Fruit fly (Drosophila melanogaster) whole organism, embryonic: ENCODE data around the gene Sfp26Ad.

ENCODE experiments used
- CG10147 ChIP-seq: fragments of 200-800 bp; sonication (Bioruptor generic); optimal IDR thresholded peaks from 2 replicates; lab custom pipeline; 2019; ENCODE audit warnings: missing biosample characterization, mild to moderate bottlenecking, missing genetic modification characterization, moderate library complexity
- CG10366 ChIP-seq: fragments of 200-800 bp; sonication (Bioruptor generic); IDR thresholded peaks from 2 replicates; pipeline ENCODE4 v1.3.6; 2022; ENCODE audit warnings: missing biosample characterization, missing genetic modification characterization
- CG13296 ChIP-seq: fragments of 200-800 bp; sonication (Bioruptor generic); optimal IDR thresholded peaks from 3 replicates; lab custom pipeline; 2018; ENCODE audit warnings: missing biosample characterization, mild to moderate bottlenecking, missing genetic modification characterization
- CG13775 ChIP-seq: fragments of 200-800 bp; sonication (Bioruptor generic); optimal IDR thresholded peaks from 3 replicates; lab custom pipeline; 2017; ENCODE audit warnings: missing biosample characterization, mild to moderate bottlenecking, missing genetic modification characterization
- CG14710 ChIP-seq: fragments of 200-800 bp; sonication (Bioruptor generic); optimal IDR thresholded peaks from 3 replicates; lab custom pipeline; 2019; ENCODE audit warnings: missing biosample characterization, mild to moderate bottlenecking, missing genetic modification characterization, moderate library complexity
- CG15269 ChIP-seq: fragments of 200-800 bp; sonication (Bioruptor generic); optimal IDR thresholded peaks from 2 replicates; lab custom pipeline; 2018; ENCODE audit warnings: missing biosample characterization, mild to moderate bottlenecking, missing genetic modification characterization, moderate library complexity
- CG18619 ChIP-seq: fragments of 200-800 bp; sonication (Bioruptor generic); optimal IDR thresholded peaks from 3 replicates; lab custom pipeline; 2017; ENCODE audit warnings: missing biosample characterization, mild to moderate bottlenecking, missing genetic modification characterization
- CG2875 ChIP-seq: fragments of 200-800 bp; sonication (Bioruptor generic); optimal IDR thresholded peaks from 2 replicates; lab custom pipeline; 2017; ENCODE audit warnings: missing biosample characterization, mild to moderate bottlenecking, missing genetic modification characterization, missing genetic modification reagents
- CG34422 ChIP-seq: fragments of 200-800 bp; sonication (Bioruptor generic); IDR thresholded peaks from 3 replicates; pipeline ENCODE4 v1.3.6; 2022; ENCODE audit warnings: missing biosample characterization, missing genetic modification characterization
- CG4730 ChIP-seq: fragments of 200-800 bp; sonication (Bioruptor generic); IDR thresholded peaks from 2 replicates; pipeline ENCODE4 v1.3.6; 2022; ENCODE audit warnings: missing biosample characterization, missing genetic modification characterization
- CG5245 ChIP-seq: fragments of 200-800 bp; sonication (Bioruptor generic); optimal IDR thresholded peaks from 3 replicates; lab custom pipeline; 2016; ENCODE audit warnings: missing biosample characterization, missing genetic modification characterization
- CG9437 ChIP-seq: fragments of 200-800 bp; sonication (Bioruptor generic); optimal IDR thresholded peaks from 2 replicates; lab custom pipeline; 2018; ENCODE audit warnings: missing biosample characterization, mild to moderate bottlenecking, missing genetic modification characterization
- CG9817 ChIP-seq: fragments of 200-800 bp; sonication (Bioruptor generic); optimal IDR thresholded peaks from 2 replicates; lab custom pipeline; 2018; ENCODE audit warnings: missing biosample characterization, mild to moderate bottlenecking, missing genetic modification characterization, moderate library complexity
- CG9876 ChIP-seq: fragments of 200-800 bp; sonication (Bioruptor generic); optimal IDR thresholded peaks from 2 replicates; lab custom pipeline; 2016; ENCODE audit warnings: missing biosample characterization, missing genetic modification characterization
- CG9932 ChIP-seq: fragments of 200-800 bp; sonication (Bioruptor generic); IDR thresholded peaks from 2 replicates; pipeline ENCODE4 v1.3.6; 2022; ENCODE audit warnings: missing biosample characterization, missing genetic modification characterization
- CTCF ChIP-seq: fragments of 200-800 bp; sonication (Bioruptor generic); optimal IDR thresholded peaks from 2 replicates; lab custom pipeline; 2017; ENCODE audit warnings: missing biosample characterization, mild to moderate bottlenecking, missing genetic modification characterization, moderate library complexity
- CkIIα-i1 ChIP-seq: fragments of 200-800 bp; sonication (Bioruptor generic); IDR thresholded peaks from 2 replicates; pipeline ENCODE4 v1.3.6; 2022; ENCODE audit warnings: missing biosample characterization, missing genetic modification characterization
- D19B ChIP-seq: fragments of 200-800 bp; sonication (Bioruptor generic); optimal IDR thresholded peaks from 2 replicates; lab custom pipeline; 2017; ENCODE audit warnings: missing biosample characterization, mild to moderate bottlenecking, missing genetic modification characterization
- Dip2 ChIP-seq: fragments of 200-800 bp; sonication (Bioruptor generic); IDR thresholded peaks from 2 replicates; pipeline ENCODE4 v1.3.6; 2022; ENCODE audit warnings: missing biosample characterization, missing genetic modification characterization
- Doc2 ChIP-seq: fragments of 200-800 bp; sonication (Bioruptor generic); IDR thresholded peaks from 2 replicates; pipeline ENCODE4 v1.3.6; 2022; ENCODE audit warnings: missing biosample characterization, missing genetic modification characterization
- GATAe ChIP-seq: fragments of 200-800 bp; sonication (Bioruptor generic); conservative IDR thresholded peaks from 2 replicates; pipeline ENCODE4 v1.3.6; 2022; ENCODE audit warnings: missing biosample characterization, missing genetic modification characterization
- H2.0 ChIP-seq: fragments of 200-800 bp; sonication (Bioruptor generic); IDR thresholded peaks from 2 replicates; pipeline ENCODE4 v1.3.6; 2022; ENCODE audit warnings: missing biosample characterization, missing genetic modification characterization
- HmgD ChIP-seq: fragments of 200-800 bp; sonication (Bioruptor generic); optimal IDR thresholded peaks from 3 replicates; lab custom pipeline; 2016; ENCODE audit warnings: missing biosample characterization, missing genetic modification characterization
- NfI ChIP-seq: fragments of 200-800 bp; sonication (Bioruptor generic); optimal IDR thresholded peaks from 3 replicates; lab custom pipeline; 2018; ENCODE audit warnings: missing biosample characterization, mild to moderate bottlenecking, missing genetic modification characterization, moderate library complexity
- Pdp1 ChIP-seq, 2 experiments: fragments of 200-800 bp; sonication (Bioruptor generic); optimal IDR thresholded peaks; 3 replicates each; lab custom pipeline; 2016; ENCODE audit warnings: missing biosample characterization in 2 of 2, missing genetic modification characterization in 2 of 2, mild to moderate bottlenecking in 1 of 2, moderate library complexity in 1 of 2
- Sry-β ChIP-seq: fragments of 200-800 bp; sonication (Bioruptor generic); optimal IDR thresholded peaks from 2 replicates; lab custom pipeline; 2018; ENCODE audit warnings: missing biosample characterization, mild to moderate bottlenecking, missing genetic modification characterization, moderate library complexity
- corto ChIP-seq: fragments of 200-800 bp; sonication (Bioruptor generic); optimal IDR thresholded peaks from 2 replicates; lab custom pipeline; 2016; ENCODE audit warnings: missing biosample characterization, mild to moderate bottlenecking, missing genetic modification characterization, moderate library complexity
- dimm ChIP-seq: fragments of 200-800 bp; sonication (Bioruptor generic); IDR thresholded peaks from 2 replicates; pipeline ENCODE4 v1.3.6; 2022; ENCODE audit warnings: missing biosample characterization, missing genetic modification characterization
- en ChIP-seq: fragments of 200-800 bp; sonication (Bioruptor generic); optimal IDR thresholded peaks from 2 replicates; lab custom pipeline; 2016; ENCODE audit warnings: missing biosample characterization, missing genetic modification characterization
- eyg ChIP-seq: fragments of 200-800 bp; sonication (Bioruptor generic); optimal IDR thresholded peaks from 3 replicates; lab custom pipeline; 2016; ENCODE audit warnings: missing biosample characterization, missing genetic modification characterization
- gsb-n ChIP-seq: fragments of 200-800 bp; sonication (Bioruptor generic); optimal IDR thresholded peaks from 3 replicates; lab custom pipeline; 2018; ENCODE audit warnings: missing biosample characterization, mild to moderate bottlenecking, missing genetic modification characterization
- hkb ChIP-seq, 2 experiments: fragments of 200-800 bp in 1 of 2; fragments of >200 bp in 1 of 2; sonication (Bioruptor generic) in 1 of 2; IDR thresholded peaks in 1 of 2; optimal IDR thresholded peaks in 1 of 2; 2 replicates each; pipeline versions ENCODE4 v1.3.6 to Lab custom; 2017 to 2022; ENCODE audit warnings: missing biosample characterization in 1 of 2, missing genetic modification characterization in 1 of 2
- lab ChIP-seq: fragments of 200-800 bp; sonication (Bioruptor generic); optimal IDR thresholded peaks from 3 replicates; lab custom pipeline; 2017; ENCODE audit warnings: missing biosample characterization, missing genetic modification characterization, mild to moderate bottlenecking, moderate library complexity, missing genetic modification reagents
- nmo ChIP-seq: fragments of 200-800 bp; sonication (Bioruptor generic); optimal IDR thresholded peaks from 2 replicates; lab custom pipeline; 2018; ENCODE audit warnings: missing biosample characterization, mild to moderate bottlenecking, missing genetic modification characterization, moderate library complexity
- pb ChIP-seq: fragments of 200-800 bp; sonication (Bioruptor generic); optimal IDR thresholded peaks from 3 replicates; lab custom pipeline; 2016; ENCODE audit warnings: missing biosample characterization, missing genetic modification characterization
- pho ChIP-seq: fragments of 200-800 bp; sonication (Bioruptor generic); optimal IDR thresholded peaks from 2 replicates; lab custom pipeline; 2016; ENCODE audit warnings: missing biosample characterization, missing genetic modification characterization
- phol ChIP-seq: fragments of 200-800 bp; sonication (Bioruptor generic); optimal IDR thresholded peaks from 3 replicates; lab custom pipeline; 2018; ENCODE audit warnings: missing biosample characterization, mild to moderate bottlenecking, missing genetic modification characterization, moderate library complexity
- pita ChIP-seq: fragments of 200-800 bp; sonication (Bioruptor generic); optimal IDR thresholded peaks from 2 replicates; lab custom pipeline; 2017; ENCODE audit warnings: missing biosample characterization, mild to moderate bottlenecking, missing genetic modification characterization
- pum ChIP-seq: fragments of 200-800 bp; sonication (Bioruptor generic); optimal IDR thresholded peaks from 2 replicates; lab custom pipeline; 2016; ENCODE audit warnings: missing biosample characterization, missing genetic modification characterization
- pzg ChIP-seq: fragments of 200-800 bp; sonication (Bioruptor generic); optimal IDR thresholded peaks from 3 replicates; lab custom pipeline; 2018; ENCODE audit warnings: missing biosample characterization, mild to moderate bottlenecking, missing genetic modification characterization, moderate library complexity
- sens-2 ChIP-seq: fragments of 200-800 bp; sonication (Bioruptor generic); IDR thresholded peaks from 2 replicates; pipeline ENCODE4 v1.3.6; 2022; ENCODE audit warnings: missing biosample characterization, missing genetic modification characterization
- shn ChIP-seq: fragments of 200-800 bp; sonication (Bioruptor generic); optimal IDR thresholded peaks from 3 replicates; lab custom pipeline; 2016; ENCODE audit warnings: missing biosample characterization, missing genetic modification characterization
- sima ChIP-seq: fragments of 200-800 bp; sonication (Bioruptor generic); optimal IDR thresholded peaks from 2 replicates; lab custom pipeline; 2016; ENCODE audit warnings: missing biosample characterization, missing genetic modification characterization
- sr ChIP-seq: fragments of 200-800 bp; sonication (Bioruptor generic); IDR thresholded peaks from 3 replicates; pipeline ENCODE4 v1.3.6; 2022; ENCODE audit warnings: missing biosample characterization, missing genetic modification characterization
- tin ChIP-seq: fragments of 200-800 bp; sonication (Bioruptor generic); optimal IDR thresholded peaks from 3 replicates; lab custom pipeline; 2016; ENCODE audit warnings: missing biosample characterization, missing genetic modification characterization
- tio ChIP-seq: fragments of 200-800 bp; sonication (Bioruptor generic); optimal IDR thresholded peaks from 2 replicates; lab custom pipeline; 2017; ENCODE audit warnings: missing biosample characterization, missing genetic modification characterization, inconsistent platforms
- trem ChIP-seq: fragments of 200-800 bp; optimal IDR thresholded peaks from 3 replicates; lab custom pipeline; 2019; ENCODE audit warnings: missing biosample characterization, mild to moderate bottlenecking, missing genetic modification characterization, moderate library complexity
- zen ChIP-seq: fragments of 200-800 bp; sonication (Bioruptor generic); optimal IDR thresholded peaks from 3 replicates; lab custom pipeline; 2018; ENCODE audit warnings: missing biosample characterization, mild to moderate bottlenecking, missing genetic modification characterization, moderate library complexity

Gene Sfp26Ad

dm6 chr2L:5906893-5907850 lies 35.9 kb downstream of the Sfp26Ad start, which contains the start of gene bchs (continued):
- TF ChIP-seq pum (GFP tag; lab: Kevin White, UChicago) = peak; percentile 39
- TF ChIP-seq CG9817 (tag; lab: Kevin White, UChicago) = peak; percentile 60
- peak in 1 of 2 experiments; percentile 62 for TF ChIP-seq Pdp1 (GFP tag; optimal IDR thresholded peaks at IDR 0.05; lab: Kevin White, UChicago)
- TF ChIP-seq trem = peak; percentile 26
- TF ChIP-seq zen (tag; lab: Kevin White, UChicago) = peak; percentile 21
- peak; percentile 82 for TF ChIP-seq pho (GFP tag; lab: Kevin White, UChicago)
- peak; percentile 72 for TF ChIP-seq tio (GFP tag; lab: Kevin White, UChicago)
- TF ChIP-seq CG15269 (tag; lab: Kevin White, UChicago) = no peak
- TF ChIP-seq CG13775 (GFP tag; lab: Kevin White, UChicago) = peak; percentile 61
- peak; percentile 92 for TF ChIP-seq CG13296 (GFP tag; lab: Kevin White, UChicago)
- TF ChIP-seq Sry-β (GFP tag; lab: Kevin White, UChicago) = peak; percentile 40
- peak; percentile 58 for TF ChIP-seq D19B (GFP tag; lab: Kevin White, UChicago)
- TF ChIP-seq CTCF (GFP tag; lab: Kevin White, UChicago) = peak; percentile 60
- peak; percentile 33; the same call in 1 of the 2 replicates for TF ChIP-seq dimm (GFP tag; lab: Robert Waterston, UW)
- peak; percentile 24; the same call in 1 of the 2 replicates for TF ChIP-seq H2.0 (GFP tag; lab: Robert Waterston, UW)
- TF ChIP-seq sima (GFP tag; lab: Kevin White, UChicago) = peak; percentile 59
- no peak for TF ChIP-seq Doc2 (GFP tag; lab: Robert Waterston, UW)
- no peak for TF ChIP-seq pita
- peak; percentile 64 for TF ChIP-seq HmgD (GFP tag; lab: Kevin White, UChicago)
- peak; percentile 83; the same call in 2 of the 3 replicates for TF ChIP-seq CG34422 (GFP tag; lab: Robert Waterston, UW)
- peak; percentile 75 for TF ChIP-seq CG5245 (GFP tag; lab: Kevin White, UChicago)
- TF ChIP-seq eyg (GFP tag; lab: Kevin White, UChicago) = peak; percentile 85
- TF ChIP-seq nmo = peak; percentile 35
- TF ChIP-seq pzg (GFP tag; lab: Kevin White, UChicago) = peak; percentile 84
- TF ChIP-seq en (GFP tag; lab: Kevin White, UChicago) = peak; percentile 87
- TF ChIP-seq CG10366 = peak; percentile 56
- TF ChIP-seq GATAe (GFP tag; lab: Robert Waterston, UW) = no peak
- peak; percentile 66 for TF ChIP-seq CG4730 (GFP tag; lab: Robert Waterston, UW)
- TF ChIP-seq sr (GFP tag; lab: Robert Waterston, UW) = peak; percentile 91
- TF ChIP-seq CG2875 (GFP tag; lab: Kevin White, UChicago) = peak; percentile 99
- TF ChIP-seq CG9932 = peak; percentile 75
- peak; percentile 84 for TF ChIP-seq pb (GFP tag; lab: Kevin White, UChicago)
- TF ChIP-seq shn = peak; percentile 86
- TF ChIP-seq CkIIα-i1 (GFP tag; lab: Robert Waterston, UW) = peak; percentile 16; the same call in 1 of the 2 replicates
- no peak for TF ChIP-seq corto (GFP tag; lab: Kevin White, UChicago)
- peak; percentile 68; the same call in 1 of the 2 replicates for TF ChIP-seq sens-2 (GFP tag; lab: Robert Waterston, UW)
- peak; percentile 82 for TF ChIP-seq NfI
- TF ChIP-seq CG10147 (GFP tag; lab: Kevin White, UChicago) = peak; percentile 77
- TF ChIP-seq lab (GFP tag; lab: Kevin White, UChicago) = peak; percentile 98
- TF ChIP-seq CG9437 (GFP tag; lab: Kevin White, UChicago) = no peak
- peak; percentile 13 for TF ChIP-seq phol (tag; lab: Kevin White, UChicago)
- TF ChIP-seq hkb (optimal IDR thresholded peaks at IDR 0.05; lab: Kevin White, UChicago) = no peak
- peak; percentile 96 for TF ChIP-seq hkb (GFP tag; IDR thresholded peaks at IDR 0.05; lab: Robert Waterston, UW)
- TF ChIP-seq CG9876 = peak; percentile 65
- no peak for TF ChIP-seq gsb-n (tag; lab: Kevin White, UChicago)
- TF ChIP-seq CG14710 (tag; lab: Kevin White, UChicago) = peak; percentile 76
- peak; percentile 41 for TF ChIP-seq tin (GFP tag; lab: Kevin White, UChicago)
- no peak for TF ChIP-seq Dip2
- peak; percentile 93 for TF ChIP-seq CG18619 (GFP tag; lab: Kevin White, UChicago)
